Fruit fly (Drosophila melanogaster): Measurements from ENCODE around the gene CG32196.
"Not testable (repeated sequence)": the region's sequence is repeated elsewhere in the genome, so short reads cannot be mapped to it uniquely, and the experiment has no call there.

CG32196 gene

DNA sequence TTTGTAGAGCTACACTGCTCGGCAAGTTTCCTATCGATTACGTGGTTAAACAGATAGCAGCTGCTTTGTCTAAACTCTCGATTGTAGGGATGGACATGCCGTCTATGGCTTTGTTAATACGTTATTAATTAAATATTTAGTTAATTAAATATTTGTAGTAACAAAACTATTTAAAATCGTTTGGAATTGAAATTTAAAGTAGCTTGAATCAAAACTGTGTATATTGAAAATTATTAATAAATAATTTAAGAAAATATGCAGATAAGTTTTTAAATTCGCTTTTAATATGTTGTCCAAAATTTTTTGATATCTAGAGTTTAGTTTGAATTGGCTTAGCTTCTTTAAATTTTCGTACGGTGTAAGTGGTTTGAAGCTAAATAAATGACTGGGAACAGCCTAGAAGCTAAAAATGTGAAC is at the start of gene CG32196:
TSS of gene CG32196 (minus strand) at position 38 of the 417 bp plus-strand sequence.
- TF ChIP-seq Ets96B (tag; optimal IDR thresholded peaks at IDR 0.05) (peak; percentile 54), CG4318 (GFP tag; optimal IDR thresholded peaks at IDR 0.05) (peak; percentile 41), Hr4 (GFP tag; optimal IDR thresholded peaks at IDR 0.05) (peak; percentile 28), CG32006 (GFP tag; optimal IDR thresholded peaks at IDR 0.05) (peak; percentile 74), Sox14 (GFP tag; optimal IDR thresholded peaks at IDR 0.05) (no peak), Sox102F (GFP tag; optimal IDR thresholded peaks at IDR 0.05) (no peak), CG15336 (GFP tag; IDR thresholded peaks at IDR 0.05) (no peak), CG6276 (GFP tag; optimal IDR thresholded peaks at IDR 0.05) (peak; percentile 21), CG3919 (GFP tag; optimal IDR thresholded peaks at IDR 0.05) (peak; percentile 22), CG10669 (GFP tag; optimal IDR thresholded peaks at IDR 0.05) (peak; percentile 23), CG8632 (GFP tag; optimal IDR thresholded peaks at IDR 0.05) (no peak), CG6854 (GFP tag; optimal IDR thresholded peaks at IDR 0.05) (no peak), pdm3 (GFP tag; optimal IDR thresholded peaks at IDR 0.05) (peak; percentile 15), CG9139 (GFP tag; optimal IDR thresholded peaks at IDR 0.05) (no peak), acj6 (GFP tag; optimal IDR thresholded peaks at IDR 0.05) (peak; percentile 34), Gug (GFP tag; IDR thresholded peaks at IDR 0.05) (peak; percentile 42; the same call in 1 of the 2 replicates), dac (GFP tag; optimal IDR thresholded peaks at IDR 0.05) (peak; percentile 15), Met (GFP tag; optimal IDR thresholded peaks at IDR 0.05) (no peak), CG34406 (GFP tag; optimal IDR thresholded peaks at IDR 0.05) (peak; percentile 13), CG31627 (GFP tag; optimal IDR thresholded peaks at IDR 0.05) (no peak), salr (GFP tag; optimal IDR thresholded peaks at IDR 0.05) (peak in 1 of 2 experiments; percentile 22), achi (GFP tag; optimal IDR thresholded peaks at IDR 0.05) (peak; percentile 63), fkh (GFP tag; optimal IDR thresholded peaks at IDR 0.05) (peak; percentile 79), CG8119 (GFP tag; IDR thresholded peaks at IDR 0.05) (no peak), OdsH (GFP tag; optimal IDR thresholded peaks at IDR 0.05) (peak; percentile 13), CG10631 (GFP tag; optimal IDR thresholded peaks at IDR 0.05) (peak; percentile 59), svp (GFP tag) (peak; percentile 60), ss (GFP tag; optimal IDR thresholded peaks at IDR 0.05) (no peak), lz (GFP tag; optimal IDR thresholded peaks at IDR 0.05) (no peak), dsx (GFP tag; optimal IDR thresholded peaks at IDR 0.05; ENCODE audit: poor library complexity, severe bottlenecking) (no peak)

DNA sequence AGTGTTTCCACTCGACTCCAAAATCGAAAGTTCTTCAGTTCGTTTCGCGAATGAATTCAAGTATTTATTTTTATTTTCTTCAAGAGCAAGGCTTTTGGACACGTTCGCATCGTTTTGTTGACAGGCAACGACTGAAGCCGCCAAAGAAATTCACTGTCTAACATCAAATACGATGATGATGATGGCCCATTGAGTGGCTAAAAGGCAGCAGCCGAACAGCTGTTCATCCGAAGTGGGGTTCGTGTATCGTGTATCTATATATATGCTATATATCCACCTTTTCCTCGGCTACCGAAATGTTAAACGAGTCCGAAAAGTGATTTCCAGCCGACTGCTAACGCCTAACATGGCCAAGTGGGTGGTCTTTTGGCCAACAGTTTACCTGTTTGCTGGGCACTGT is 41.6 kb upstream of the CG32196 start, which contains the start of gene AstC-R2:
TSS of gene AstC-R2 (minus strand) at position 133 of the 400 bp plus-strand sequence.
- TF ChIP-seq CG6808 (GFP tag; optimal IDR thresholded peaks at IDR 0.05) (no peak), Hr38 (GFP tag; optimal IDR thresholded peaks at IDR 0.05) (no peak), CG10631 (GFP tag; optimal IDR thresholded peaks at IDR 0.05) (no peak), CG8119 (GFP tag; IDR thresholded peaks at IDR 0.05) (no peak), vri (GFP tag; optimal IDR thresholded peaks at IDR 0.05) (no peak), achi (GFP tag; optimal IDR thresholded peaks at IDR 0.05) (no peak), Smox (GFP tag; optimal IDR thresholded peaks at IDR 0.05) (no peak), Eip93F (GFP tag; optimal IDR thresholded peaks at IDR 0.05) (no peak), Eip78C (GFP tag) (no peak), OdsH (GFP tag; optimal IDR thresholded peaks at IDR 0.05) (no peak), eg (GFP tag; IDR thresholded peaks at IDR 0.05) (no peak)

DNA sequence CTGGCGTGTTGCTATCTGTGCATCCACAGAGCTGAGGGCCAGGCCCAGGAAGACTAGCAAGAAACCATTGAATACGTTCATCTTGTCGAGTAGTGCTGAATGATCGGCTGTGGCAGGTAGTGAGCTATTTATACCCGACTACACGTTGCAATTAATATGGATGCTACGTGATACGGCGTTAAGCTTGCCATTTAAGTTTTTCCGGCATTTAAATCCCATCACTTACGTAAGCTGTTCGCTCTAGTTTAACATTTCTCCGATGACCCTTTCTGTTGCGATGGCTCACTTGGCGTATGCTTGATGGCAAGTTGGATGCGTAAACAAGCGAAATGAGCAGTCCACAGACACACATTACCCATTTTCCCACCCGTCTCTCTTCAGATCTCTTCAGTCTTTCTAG is 11.5 kb upstream of the CG32196 start, which contains the start of gene Met75Ca:
TSS of gene Met75Ca (minus strand) at position 101 of the 400 bp plus-strand sequence.
- TF ChIP-seq acj6 (GFP tag; optimal IDR thresholded peaks at IDR 0.05); Lpt (GFP tag; optimal IDR thresholded peaks at IDR 0.05); eg (GFP tag; IDR thresholded peaks at IDR 0.05): not testable (repeated sequence)
